Worm (Caenorhabditis elegans): Measurements from ENCODE around the gene Y82E9BL.12.
"Not testable (repeated sequence)": the region's sequence is repeated elsewhere in the genome, so short reads cannot be mapped to it uniquely, and the experiment has no call there.

Y82E9BL.12 gene

DNA sequence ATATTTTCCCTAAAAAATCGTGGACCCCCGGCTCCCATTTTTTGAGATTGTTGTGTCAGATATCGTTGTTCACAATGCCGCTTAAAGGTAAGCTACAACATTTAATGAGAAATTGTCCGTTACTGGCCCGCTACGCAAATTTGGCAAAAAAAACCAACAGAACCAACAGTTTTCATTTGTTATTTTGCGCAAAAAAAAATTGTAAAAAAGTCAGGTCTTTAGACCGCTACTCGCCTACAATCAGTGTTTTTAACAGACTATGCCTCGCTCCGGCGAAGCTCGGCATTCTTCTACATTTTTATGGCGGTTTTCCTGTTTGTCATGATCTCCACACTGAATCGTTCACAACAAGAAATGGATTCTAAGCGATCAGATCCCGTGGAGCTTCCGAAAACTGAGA is at the start of gene Y82E9BL.12:
TSS of gene Y82E9BL.12 (plus strand) at position 301 of the 400 bp plus-strand sequence.
- TF ChIP-seq dao-5 (tag; optimal IDR thresholded peaks at IDR 0.05), result no peak
- no peak for TF ChIP-seq W03F9.2 (tag; optimal IDR thresholded peaks at IDR 0.05)
- TF ChIP-seq him-1 (tag; optimal IDR thresholded peaks at IDR 0.05), result no peak

DNA sequence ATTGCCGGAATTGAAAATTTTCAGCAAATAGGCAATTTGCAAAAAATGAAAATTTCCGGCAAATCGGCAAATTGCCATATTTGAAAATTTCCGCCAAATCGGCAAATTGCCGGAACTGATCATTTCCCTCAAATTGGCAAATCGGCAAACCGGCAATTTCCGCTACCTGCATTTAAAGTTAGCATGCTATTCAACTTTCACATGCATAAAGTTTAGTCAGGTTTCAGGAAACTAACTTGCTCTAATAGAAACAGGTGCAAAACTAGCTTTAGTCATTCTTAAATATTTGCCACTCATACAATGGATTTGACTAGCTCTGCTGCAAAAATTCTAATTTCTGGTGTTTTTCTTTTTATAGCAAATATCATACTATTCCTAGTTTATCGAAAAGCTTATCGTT is 45.3 kb upstream of the Y82E9BL.12 start, which contains the start of gene srz-9:
TSS of gene srz-9 (plus strand) at position 301 of the 400 bp plus-strand sequence.
- TF ChIP-seq dao-5, him-1, W03F9.2 (tag; optimal IDR thresholded peaks at IDR 0.05): not testable (repeated sequence)

DNA sequence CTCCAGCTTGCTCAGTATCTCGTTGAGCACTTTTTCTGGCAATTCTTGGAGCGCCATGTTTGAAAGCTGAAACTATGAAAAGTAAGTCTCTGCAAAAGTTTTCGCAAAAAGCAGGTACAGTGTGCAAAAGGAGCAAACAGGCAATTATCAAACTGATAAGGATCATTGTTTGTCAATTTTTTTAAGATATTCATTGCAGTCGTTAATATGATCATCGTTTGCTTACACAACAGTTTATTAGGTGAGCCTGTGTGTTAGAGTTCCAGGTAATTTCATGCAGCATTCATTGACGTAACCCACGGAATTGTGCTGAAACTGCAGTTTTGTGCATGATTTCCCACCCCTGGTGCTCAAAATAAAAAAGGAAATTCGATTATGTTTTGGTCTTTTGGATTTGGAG is 42.2 kb upstream of the Y82E9BL.12 start, which contains the start of gene fbxa-151:
TSS of gene fbxa-151 (minus strand) at position 101 of the 400 bp plus-strand sequence.
- not testable (repeated sequence) for TF ChIP-seq W03F9.2, him-1, dao-5 (tag; optimal IDR thresholded peaks at IDR 0.05)

DNA sequence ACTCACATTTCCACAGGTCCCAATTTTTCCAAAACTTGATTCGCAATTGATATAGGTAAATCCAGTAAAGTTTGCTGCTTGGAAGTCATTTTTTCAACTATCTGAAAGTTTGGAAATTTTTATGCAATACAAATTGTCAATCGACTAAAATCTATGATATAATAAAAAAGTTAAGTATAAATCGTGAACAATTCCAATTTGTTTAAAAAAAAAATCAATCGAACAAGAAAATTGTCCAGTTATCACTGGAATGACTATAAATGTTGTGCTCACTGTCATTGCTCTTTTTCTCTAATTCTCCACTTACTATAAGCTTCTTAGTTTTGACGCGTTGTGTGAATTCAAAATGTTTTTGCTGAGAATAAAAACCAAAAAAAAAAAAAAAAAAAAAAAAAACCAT is 39.8 kb upstream of the Y82E9BL.12 start, which contains the start of gene fbxa-32:
TSS of gene fbxa-32 (minus strand) at position 101 of the 400 bp plus-strand sequence.
- no peak for TF ChIP-seq W03F9.2 (tag; optimal IDR thresholded peaks at IDR 0.05)
- TF ChIP-seq dao-5 (tag; optimal IDR thresholded peaks at IDR 0.05), result no peak
- no peak for TF ChIP-seq him-1 (tag; optimal IDR thresholded peaks at IDR 0.05)

DNA sequence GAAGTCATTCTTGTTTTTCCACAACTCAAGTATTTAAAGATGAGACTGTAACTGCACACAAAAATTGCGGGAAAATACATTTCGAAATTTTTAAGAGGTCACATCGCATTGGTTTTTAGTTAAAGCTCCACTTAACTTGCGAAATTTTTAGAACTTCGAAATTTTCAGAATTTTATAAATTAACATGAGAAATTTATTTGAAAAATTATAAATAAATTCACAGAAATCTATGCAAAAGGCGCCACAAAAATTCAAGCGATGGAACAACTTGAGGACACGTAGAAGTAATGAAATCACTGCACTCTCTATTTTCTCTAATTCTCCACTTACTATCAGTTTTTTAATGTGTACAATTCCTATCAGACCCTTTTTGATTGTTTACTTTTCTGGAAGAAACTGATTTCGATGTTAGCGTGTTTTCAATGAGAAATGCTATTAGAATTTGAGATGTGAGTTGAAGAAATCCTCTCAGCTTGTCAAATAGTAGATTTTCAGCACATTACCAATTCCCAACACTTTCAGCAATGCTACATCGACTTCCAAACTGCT is 37.5 kb upstream of the Y82E9BL.12 start, which contains the start of gene fbxa-31:
TSS of gene fbxa-31 (minus strand) at position 51 of the 549 bp plus-strand sequence.
- TF ChIP-seq dao-5 (tag; optimal IDR thresholded peaks at IDR 0.05) (no peak), W03F9.2 (tag; optimal IDR thresholded peaks at IDR 0.05) (no peak), him-1 (tag; optimal IDR thresholded peaks at IDR 0.05) (no peak)

DNA sequence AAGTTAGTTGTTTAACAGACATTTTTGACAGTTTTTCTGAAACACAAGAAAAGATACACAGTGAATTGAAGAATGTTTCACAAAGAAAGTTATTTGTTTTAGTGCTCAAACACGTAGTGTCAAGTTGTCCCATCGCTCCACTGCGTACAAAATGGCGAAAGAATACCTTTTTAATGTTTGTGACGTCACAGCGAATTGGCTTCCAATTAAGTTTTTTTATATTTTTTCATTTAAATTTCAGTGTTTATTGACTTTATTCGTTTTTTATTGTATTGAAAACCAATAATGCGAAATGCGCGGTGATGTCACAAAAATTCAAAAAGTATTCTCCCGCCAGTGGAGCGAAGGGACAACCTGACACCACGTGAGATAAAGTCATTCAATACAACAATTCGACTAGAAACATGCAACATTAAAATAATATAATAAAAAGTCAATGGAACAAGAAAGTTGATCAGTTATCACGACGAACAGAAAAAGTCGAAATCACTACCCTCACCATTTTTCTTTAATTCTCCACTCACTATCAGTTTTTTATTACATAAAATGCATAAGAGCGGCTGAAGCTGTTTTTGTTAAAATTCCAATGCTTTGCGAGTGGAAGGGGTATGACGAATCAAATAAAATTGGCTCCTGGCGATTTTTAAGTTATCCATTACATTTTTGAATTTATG is 35.2 kb upstream of the Y82E9BL.12 start, which contains the start of gene fbxa-29:
TSS of gene fbxa-29 (minus strand) at position 51 of the 674 bp plus-strand sequence.
- TF ChIP-seq dao-5 (tag; optimal IDR thresholded peaks at IDR 0.05), result no peak
- TF ChIP-seq W03F9.2 (tag; optimal IDR thresholded peaks at IDR 0.05), result no peak
- no peak for TF ChIP-seq him-1 (tag; optimal IDR thresholded peaks at IDR 0.05)

DNA sequence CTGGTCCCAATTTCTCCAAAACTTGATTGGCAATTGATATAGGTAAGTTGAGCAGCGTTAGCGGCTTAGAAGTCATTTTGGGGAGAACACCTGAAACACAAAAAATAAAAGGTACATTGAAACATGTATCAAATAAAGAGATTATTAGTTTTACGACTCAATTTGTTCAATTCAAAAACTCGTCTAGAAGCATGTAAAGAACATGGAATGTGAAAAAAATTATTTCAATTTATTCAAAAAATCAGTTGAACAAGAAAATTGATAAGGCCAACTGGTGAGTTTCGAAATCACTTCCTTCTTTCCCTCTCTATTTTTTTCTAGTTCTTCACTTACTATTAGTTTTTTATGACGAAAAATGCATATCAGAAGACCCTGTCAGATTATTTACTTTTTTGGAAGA is 33.5 kb upstream of the Y82E9BL.12 start, which contains the start of gene fbxa-30:
TSS of gene fbxa-30 (minus strand) at position 101 of the 400 bp plus-strand sequence.
- no peak for TF ChIP-seq him-1 (tag; optimal IDR thresholded peaks at IDR 0.05)
- TF ChIP-seq W03F9.2 (tag; optimal IDR thresholded peaks at IDR 0.05), result no peak
- TF ChIP-seq dao-5 (tag; optimal IDR thresholded peaks at IDR 0.05), result no peak

DNA sequence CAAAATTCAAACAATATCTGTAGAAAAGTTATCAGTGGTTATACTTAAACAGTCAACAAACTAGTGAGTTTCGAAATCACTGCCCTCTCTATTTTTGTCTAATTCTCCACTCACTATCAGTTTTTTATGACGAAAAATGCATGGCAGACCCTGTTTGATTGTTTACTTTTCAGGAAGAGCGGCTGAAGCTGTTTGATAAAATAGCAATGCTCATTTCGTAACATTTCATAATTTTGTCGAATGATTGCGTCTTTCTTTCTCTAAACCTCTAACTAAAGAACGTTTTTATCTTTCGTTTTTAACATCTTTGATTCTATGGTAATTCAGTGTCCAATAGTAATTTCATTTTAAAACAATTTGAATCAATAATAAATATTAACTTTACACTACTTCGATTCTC is 29.8 kb upstream of the Y82E9BL.12 start:
- TF ChIP-seq him-1 (tag; optimal IDR thresholded peaks at IDR 0.05), result no peak
- TF ChIP-seq W03F9.2 (tag; optimal IDR thresholded peaks at IDR 0.05), result no peak
- TF ChIP-seq dao-5 (tag; optimal IDR thresholded peaks at IDR 0.05), result no peak

DNA sequence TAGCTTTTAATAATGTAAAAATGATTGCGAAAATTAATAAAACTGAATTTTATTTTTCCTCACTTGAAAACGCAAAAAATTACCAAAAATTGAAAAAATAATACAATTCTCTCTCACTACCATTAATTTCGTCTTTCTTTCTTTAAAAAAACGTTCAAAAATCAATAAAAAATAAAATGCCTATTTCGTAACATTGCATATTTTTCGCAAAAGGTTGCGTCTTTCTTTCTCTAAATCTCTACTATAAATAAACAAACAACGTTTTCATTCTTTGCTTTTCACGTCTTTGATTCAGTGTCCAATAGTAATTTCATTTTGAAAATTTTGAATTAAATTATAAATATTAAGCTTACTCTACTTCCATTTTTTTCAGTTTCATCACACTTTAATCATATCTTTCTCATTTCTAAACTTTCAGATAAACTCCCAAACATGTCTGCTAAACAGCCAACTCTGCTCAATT is 24.4 kb upstream of the Y82E9BL.12 start, which contains the start of gene fbxa-37:
TSS of gene fbxa-37 (plus strand) at position 413 of the 463 bp plus-strand sequence.
- TF ChIP-seq W03F9.2 (tag; optimal IDR thresholded peaks at IDR 0.05) (no peak), him-1 (tag; optimal IDR thresholded peaks at IDR 0.05) (no peak)

DNA sequence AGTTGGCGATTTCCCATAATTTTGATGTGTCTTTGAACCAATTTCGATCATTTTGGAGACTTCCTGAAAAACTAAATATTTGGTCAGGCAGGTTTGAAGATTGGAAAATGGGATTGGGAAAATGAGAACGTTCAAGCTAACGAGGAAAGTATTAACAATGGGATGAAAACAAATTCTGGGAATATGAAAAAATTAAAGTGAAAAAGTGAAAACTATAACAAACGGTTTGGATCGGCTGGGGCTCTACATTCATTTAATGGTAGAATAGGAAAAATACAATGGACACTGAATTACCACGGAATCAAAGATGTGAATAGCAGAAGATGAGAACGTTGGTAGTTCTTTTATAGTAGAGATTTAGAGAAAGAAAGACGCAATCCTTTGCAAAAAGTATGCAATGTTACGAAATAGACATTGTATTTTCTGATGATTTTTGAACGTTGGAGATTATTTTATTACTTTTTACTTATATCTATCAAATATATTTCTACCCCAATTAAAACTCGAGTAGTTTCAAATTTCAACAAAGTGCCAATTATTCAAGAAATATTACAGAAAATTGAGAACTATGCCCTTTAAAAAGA is 20.4 kb upstream of the Y82E9BL.12 start, which contains the start of gene fbxa-50:
TSS of gene fbxa-50 (minus strand) at position 51 of the 584 bp plus-strand sequence.
- TF ChIP-seq dao-5 (tag; optimal IDR thresholded peaks at IDR 0.05), result no peak
- no peak for TF ChIP-seq W03F9.2 (tag; optimal IDR thresholded peaks at IDR 0.05)
- no peak for TF ChIP-seq him-1 (tag; optimal IDR thresholded peaks at IDR 0.05)

DNA sequence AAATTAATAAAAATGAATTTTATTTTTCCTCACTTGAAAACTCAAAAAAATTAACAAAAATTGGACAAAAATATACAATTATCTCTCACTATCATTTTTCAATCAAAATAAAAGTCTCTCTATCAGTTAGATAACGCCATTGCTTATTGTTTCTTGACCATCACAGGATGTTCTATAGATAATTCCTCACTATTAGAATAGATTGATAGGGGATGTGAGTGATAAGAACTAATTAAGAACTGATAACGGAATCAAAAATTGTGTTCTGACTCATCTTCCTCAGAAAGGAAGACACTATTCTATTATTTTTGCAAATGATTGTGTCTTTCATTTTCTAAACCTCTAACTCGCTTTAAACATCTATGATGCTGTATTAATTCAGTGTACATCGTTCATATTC is 19.8 kb upstream of the Y82E9BL.12 start:
- TF ChIP-seq dao-5 (tag; optimal IDR thresholded peaks at IDR 0.05) (no peak), W03F9.2 (tag; optimal IDR thresholded peaks at IDR 0.05) (no peak), him-1 (tag; optimal IDR thresholded peaks at IDR 0.05) (no peak)

DNA sequence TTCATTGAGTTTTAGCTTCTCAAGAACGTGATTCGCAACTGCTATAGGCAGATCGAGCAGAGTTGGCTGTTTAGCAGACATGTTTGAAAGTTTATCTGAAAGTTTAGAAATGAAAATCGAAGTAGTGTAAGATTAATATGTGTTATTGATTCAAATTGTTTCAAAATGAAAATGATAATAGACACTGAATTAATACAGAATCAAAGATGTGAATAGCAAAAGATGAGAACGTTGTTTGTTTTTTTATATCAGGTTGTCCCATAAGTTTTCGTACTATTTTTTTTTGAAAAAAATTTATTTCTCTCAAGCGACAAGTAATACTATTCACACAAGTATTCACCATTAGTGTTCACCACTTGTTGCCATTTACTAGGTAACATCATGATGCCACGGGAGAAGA is 15.9 kb upstream of the Y82E9BL.12 start, which contains the start of gene fbxa-36:
TSS of gene fbxa-36 (minus strand) at position 101 of the 400 bp plus-strand sequence.
- TF ChIP-seq dao-5 (tag; optimal IDR thresholded peaks at IDR 0.05) (no peak), him-1 (tag; optimal IDR thresholded peaks at IDR 0.05) (no peak), W03F9.2 (tag; optimal IDR thresholded peaks at IDR 0.05) (no peak)

DNA sequence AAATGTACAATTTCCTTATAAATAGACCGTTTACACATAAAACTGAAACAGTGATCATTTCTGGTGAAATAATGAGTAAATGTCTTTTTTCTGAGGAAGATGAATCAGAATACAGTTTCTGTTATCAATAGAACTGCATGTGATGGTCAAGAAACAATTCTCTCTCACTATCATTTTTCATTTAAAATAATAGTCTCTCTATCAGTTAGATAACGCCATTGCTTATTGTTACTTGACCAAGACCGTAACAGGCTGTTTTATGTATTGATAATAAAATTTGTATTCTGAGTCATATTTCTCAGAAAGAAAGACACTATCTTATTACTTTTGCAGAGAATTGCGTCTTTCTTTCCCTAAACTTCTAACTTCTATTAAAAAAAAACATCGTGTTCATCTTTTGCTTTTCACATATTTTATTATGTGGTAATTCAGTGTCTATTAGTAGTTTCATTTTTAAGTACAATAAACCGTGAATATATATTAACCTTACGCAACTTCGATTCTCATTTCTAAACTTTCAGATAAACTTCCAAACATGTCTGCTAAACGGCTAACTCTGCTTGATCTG is 13.8 kb upstream of the Y82E9BL.12 start, which contains the start of gene fbxa-35:
TSS of gene fbxa-35 (plus strand) at position 518 of the 568 bp plus-strand sequence.
- no peak for TF ChIP-seq dao-5 (tag; optimal IDR thresholded peaks at IDR 0.05)
- no peak for TF ChIP-seq him-1 (tag; optimal IDR thresholded peaks at IDR 0.05)
- TF ChIP-seq W03F9.2 (tag; optimal IDR thresholded peaks at IDR 0.05), result no peak
